Fruit fly (Drosophila melanogaster) whole organism, embryonic: ENCODE measurements around the gene dati.

Experiments used
- Atf-2 ChIP-seq: fragments of 200-800 bp; sonication (Bioruptor generic); optimal IDR thresholded peaks from 2 replicates; lab custom pipeline; 2016; ENCODE audit warnings: missing biosample characterization, missing genetic modification characterization
- B-H2 ChIP-seq: fragments of 200-800 bp; sonication (Bioruptor generic); optimal IDR thresholded peaks from 2 replicates; lab custom pipeline; 2018; ENCODE audit warnings: missing biosample characterization, mild to moderate bottlenecking, missing genetic modification characterization
- BtbVII ChIP-seq: fragments of 200-800 bp; sonication (Bioruptor generic); optimal IDR thresholded peaks from 3 replicates; lab custom pipeline; 2017; ENCODE audit warnings: missing biosample characterization, mild to moderate bottlenecking, missing genetic modification characterization
- CG10147 ChIP-seq: fragments of 200-800 bp; sonication (Bioruptor generic); optimal IDR thresholded peaks from 2 replicates; lab custom pipeline; 2019; ENCODE audit warnings: missing biosample characterization, mild to moderate bottlenecking, missing genetic modification characterization, moderate library complexity
- CG10267 ChIP-seq: fragments of 200-800 bp; sonication (Bioruptor generic); optimal IDR thresholded peaks from 2 replicates; lab custom pipeline; 2018; ENCODE audit warnings: missing biosample characterization, mild to moderate bottlenecking, missing genetic modification characterization, moderate library complexity
- CG10979 ChIP-seq: fragments of 200-800 bp; sonication (Bioruptor generic); optimal IDR thresholded peaks from 2 replicates; lab custom pipeline; 2018; ENCODE audit warnings: missing biosample characterization, mild to moderate bottlenecking, missing genetic modification characterization, moderate library complexity
- CG11398 ChIP-seq: fragments of 200-800 bp; sonication (Bioruptor generic); optimal IDR thresholded peaks from 2 replicates; lab custom pipeline; 2016; ENCODE audit warnings: missing biosample characterization, missing genetic modification characterization
- CG11456 ChIP-seq: fragments of 200-800 bp; sonication (Bioruptor generic); IDR thresholded peaks from 3 replicates; pipeline ENCODE4 v1.3.6; 2022; ENCODE audit warnings: missing biosample characterization, missing genetic modification characterization
- CG12219 ChIP-seq: fragments of 200-800 bp; sonication (Bioruptor generic); optimal IDR thresholded peaks from 3 replicates; lab custom pipeline; 2018; ENCODE audit warnings: missing biosample characterization, mild to moderate bottlenecking, missing genetic modification characterization
- CG14441 ChIP-seq: fragments of 200-800 bp; sonication (Bioruptor generic); IDR thresholded peaks from 2 replicates; pipeline ENCODE4 v1.3.6; 2022; ENCODE audit warnings: missing biosample characterization, missing genetic modification characterization
- CG14860 ChIP-seq: fragments of 200-800 bp; sonication (Bioruptor generic); IDR thresholded peaks from 3 replicates; pipeline ENCODE4 v1.3.6; 2022; ENCODE audit warnings: missing biosample characterization, missing genetic modification characterization; ENCODE audit not compliant: partially characterized antibody
- CG17361 ChIP-seq: fragments of 200-800 bp; sonication (Bioruptor generic); IDR thresholded peaks from 3 replicates; pipeline ENCODE4 v1.3.6; 2022; ENCODE audit warnings: missing biosample characterization, missing genetic modification characterization
- CG17829 ChIP-seq: fragments of 200-800 bp; optimal IDR thresholded peaks from 2 replicates; lab custom pipeline; 2019; ENCODE audit warnings: missing biosample characterization, mild to moderate bottlenecking, missing genetic modification characterization, moderate library complexity
- CG18262 ChIP-seq: fragments of 200-800 bp; optimal IDR thresholded peaks from 3 replicates; lab custom pipeline; 2019; ENCODE audit warnings: missing biosample characterization, mild to moderate bottlenecking, missing genetic modification characterization, moderate library complexity
- CG18476 ChIP-seq: fragments of 200-800 bp; sonication (Bioruptor generic); optimal IDR thresholded peaks from 2 replicates; lab custom pipeline; 2016; ENCODE audit warnings: missing biosample characterization, mild to moderate bottlenecking, missing genetic modification characterization
- CG2120 ChIP-seq: fragments of 200-800 bp; sonication (Bioruptor generic); optimal IDR thresholded peaks from 3 replicates; lab custom pipeline; 2016; ENCODE audit warnings: missing biosample characterization, missing genetic modification characterization
- CG2199 ChIP-seq: fragments of 200-800 bp; sonication (Bioruptor generic); IDR thresholded peaks from 3 replicates; pipeline ENCODE4 v1.3.6; 2022; ENCODE audit warnings: missing biosample characterization, missing genetic modification characterization
- CG31365 ChIP-seq: fragments of 200-800 bp; sonication (Bioruptor generic); optimal IDR thresholded peaks from 2 replicates; lab custom pipeline; 2018; ENCODE audit warnings: missing biosample characterization, mild to moderate bottlenecking, missing genetic modification characterization
- CG3163 ChIP-seq: fragments of 200-800 bp; sonication (Bioruptor generic); optimal IDR thresholded peaks from 3 replicates; lab custom pipeline; 2016; ENCODE audit warnings: missing biosample characterization, missing genetic modification characterization
- CG4282 ChIP-seq: fragments of 200-800 bp; sonication (Bioruptor generic); optimal IDR thresholded peaks from 2 replicates; lab custom pipeline; 2016; ENCODE audit warnings: missing biosample characterization, missing genetic modification characterization
- CG7786 ChIP-seq: fragments of 200-800 bp; sonication (Bioruptor generic); optimal IDR thresholded peaks from 2 replicates; lab custom pipeline; 2016; ENCODE audit warnings: missing biosample characterization, missing genetic modification characterization
- CG9817 ChIP-seq: fragments of 200-800 bp; sonication (Bioruptor generic); optimal IDR thresholded peaks from 2 replicates; lab custom pipeline; 2018; ENCODE audit warnings: missing biosample characterization, mild to moderate bottlenecking, missing genetic modification characterization, moderate library complexity
- CHES-1-like ChIP-seq: fragments of 200-800 bp; sonication (Bioruptor generic); optimal IDR thresholded peaks from 2 replicates; lab custom pipeline; 2016; ENCODE audit warnings: missing biosample characterization, missing genetic modification characterization
- CTCF ChIP-seq: fragments of 200-800 bp; sonication (Bioruptor generic); optimal IDR thresholded peaks from 2 replicates; lab custom pipeline; 2017; ENCODE audit warnings: missing biosample characterization, mild to moderate bottlenecking, missing genetic modification characterization, moderate library complexity
- CkIIα-i1 ChIP-seq: fragments of 200-800 bp; sonication (Bioruptor generic); IDR thresholded peaks from 2 replicates; pipeline ENCODE4 v1.3.6; 2022; ENCODE audit warnings: missing biosample characterization, missing genetic modification characterization
- CoRest ChIP-seq: fragments of 200-800 bp; sonication (Bioruptor generic); optimal IDR thresholded peaks from 3 replicates; lab custom pipeline; 2018; ENCODE audit warnings: missing biosample characterization, mild to moderate bottlenecking, missing genetic modification characterization, moderate library complexity
- Dad ChIP-seq: fragments of 200-800 bp; sonication (Bioruptor generic); optimal IDR thresholded peaks from 3 replicates; lab custom pipeline; 2016; ENCODE audit warnings: missing biosample characterization, missing genetic modification characterization
- Dip2 ChIP-seq: fragments of 200-800 bp; sonication (Bioruptor generic); IDR thresholded peaks from 2 replicates; pipeline ENCODE4 v1.3.6; 2022; ENCODE audit warnings: missing biosample characterization, missing genetic modification characterization
- E2f1 ChIP-seq: fragments of 200-800 bp; sonication (Bioruptor generic); IDR thresholded peaks from 2 replicates; pipeline ENCODE4 v1.3.6; 2022; ENCODE audit warnings: missing biosample characterization, missing genetic modification characterization
- ERR ChIP-seq: fragments of 200-800 bp; sonication (Bioruptor generic); optimal IDR thresholded peaks from 2 replicates; lab custom pipeline; 2016; ENCODE audit warnings: missing biosample characterization, missing genetic modification characterization
- Hand ChIP-seq: fragments of 200-800 bp; sonication (Bioruptor generic); optimal IDR thresholded peaks from 2 replicates; lab custom pipeline; 2017; ENCODE audit warnings: mild to moderate bottlenecking, missing biosample characterization, missing genetic modification reagents, missing genetic modification characterization
- HmgZ ChIP-seq: fragments of 200-800 bp; sonication (Bioruptor generic); optimal IDR thresholded peaks from 2 replicates; lab custom pipeline; 2018; ENCODE audit warnings: missing biosample characterization, mild to moderate bottlenecking, missing genetic modification characterization
- Hmr ChIP-seq: fragments of 200-800 bp; sonication (Bioruptor generic); optimal IDR thresholded peaks from 3 replicates; lab custom pipeline; 2017; ENCODE audit warnings: mild to moderate bottlenecking, missing biosample characterization, missing genetic modification reagents, missing genetic modification characterization
- Lim3 ChIP-seq: fragments of 200-800 bp; sonication (Bioruptor generic); IDR thresholded peaks from 2 replicates; pipeline ENCODE4 v1.3.6; 2022; ENCODE audit warnings: missing biosample characterization, missing genetic modification characterization
- MBD-R2 ChIP-seq: fragments of 200-800 bp; sonication (Bioruptor generic); IDR thresholded peaks from 2 replicates; pipeline ENCODE4 v1.3.6; 2022; ENCODE audit warnings: missing biosample characterization, missing genetic modification characterization
- Med ChIP-seq: fragments of 200-800 bp; sonication (Bioruptor generic); peaks from one replicate; lab custom pipeline; 2016; ENCODE audit warnings: missing biosample characterization, missing genetic modification characterization, mild to moderate bottlenecking, inconsistent platforms, moderate library complexity
- Nf-YC ChIP-seq: fragments of 200-800 bp; optimal IDR thresholded peaks from 3 replicates; lab custom pipeline; 2019; ENCODE audit warnings: missing biosample characterization, mild to moderate bottlenecking, missing genetic modification characterization, moderate library complexity
- Xbp1 ChIP-seq: fragments of 200-800 bp; sonication (Bioruptor generic); optimal IDR thresholded peaks from 3 replicates; lab custom pipeline; 2016; ENCODE audit warnings: missing biosample characterization, mild to moderate bottlenecking, missing genetic modification characterization
- ac ChIP-seq: fragments of 200-800 bp; sonication (Bioruptor generic); optimal IDR thresholded peaks from 3 replicates; lab custom pipeline; 2017; ENCODE audit warnings: missing biosample characterization, mild to moderate bottlenecking, missing genetic modification characterization
- ash1 ChIP-seq: fragments of 200-800 bp; sonication (Bioruptor generic); optimal IDR thresholded peaks from 2 replicates; lab custom pipeline; 2018; ENCODE audit warnings: missing biosample characterization, mild to moderate bottlenecking, missing genetic modification characterization
- chn ChIP-seq: fragments of 200-800 bp; sonication (Bioruptor generic); optimal IDR thresholded peaks from 2 replicates; lab custom pipeline; 2016; ENCODE audit warnings: missing biosample characterization, missing genetic modification characterization
- ci ChIP-seq: fragments of 200-800 bp; sonication (Bioruptor generic); IDR thresholded peaks from 3 replicates; pipeline ENCODE4 v1.3.6; 2022; ENCODE audit warnings: missing biosample characterization, missing genetic modification characterization
- crp ChIP-seq, 2 experiments: fragments of 200-800 bp; sonication (Bioruptor generic); optimal IDR thresholded peaks; 2 replicates in 1 of 2; 3 replicates in 1 of 2; lab custom pipeline; 2017; ENCODE audit warnings: missing biosample characterization in 2 of 2, missing genetic modification characterization in 2 of 2, mild to moderate bottlenecking in 1 of 2, moderate library complexity in 1 of 2
- gem ChIP-seq: fragments of 200-800 bp; sonication (Bioruptor generic); optimal IDR thresholded peaks from 2 replicates; lab custom pipeline; 2019; ENCODE audit warnings: missing biosample characterization, mild to moderate bottlenecking, missing genetic modification characterization, moderate library complexity
- hth ChIP-seq: fragments of >200 bp; optimal IDR thresholded peaks from 2 replicates; lab custom pipeline; 2017; ENCODE audit warnings: inconsistent platforms
- inv ChIP-seq: fragments of 200-800 bp; sonication (Bioruptor generic); IDR thresholded peaks from 2 replicates; pipeline ENCODE4 v1.3.6; 2022; ENCODE audit warnings: missing biosample characterization, missing genetic modification characterization; ENCODE audit not compliant: partially characterized antibody
- kay ChIP-seq: fragments of 200-800 bp; sonication (Bioruptor generic); optimal IDR thresholded peaks from 2 replicates; lab custom pipeline; 2016; ENCODE audit warnings: missing biosample characterization, missing genetic modification characterization
- ro ChIP-seq: fragments of 200-800 bp; sonication (Bioruptor generic); IDR thresholded peaks from 2 replicates; pipeline ENCODE4 v1.3.6; 2022; ENCODE audit warnings: missing biosample characterization, missing genetic modification characterization
- sens ChIP-seq: fragments of 200-800 bp; sonication (Bioruptor generic); peaks from one replicate; lab custom pipeline; 2016; ENCODE audit warnings: missing biosample characterization, missing genetic modification characterization
- sim ChIP-seq: fragments of 200-800 bp; sonication (Bioruptor generic); IDR thresholded peaks from 2 replicates; pipeline ENCODE4 v1.3.6; 2022; ENCODE audit warnings: missing biosample characterization, missing genetic modification characterization
- sug ChIP-seq: fragments of 200-800 bp; optimal IDR thresholded peaks from 2 replicates; lab custom pipeline; 2019; ENCODE audit warnings: missing biosample characterization, mild to moderate bottlenecking, missing genetic modification characterization, moderate library complexity
- tll ChIP-seq, 2 experiments: fragments of 200-800 bp in 1 of 2; fragments of >200 bp in 1 of 2; sonication (Bioruptor generic) in 1 of 2; optimal IDR thresholded peaks; 2 replicates each; lab custom pipeline; 2017 to 2019; ENCODE audit warnings: missing biosample characterization in 2 of 2, missing genetic modification characterization in 2 of 2, mild to moderate bottlenecking in 1 of 2, moderate library complexity in 1 of 2
- yki ChIP-seq: fragments of >200 bp; optimal IDR thresholded peaks from 3 replicates; lab custom pipeline; 2018

The dati gene

DNA sequence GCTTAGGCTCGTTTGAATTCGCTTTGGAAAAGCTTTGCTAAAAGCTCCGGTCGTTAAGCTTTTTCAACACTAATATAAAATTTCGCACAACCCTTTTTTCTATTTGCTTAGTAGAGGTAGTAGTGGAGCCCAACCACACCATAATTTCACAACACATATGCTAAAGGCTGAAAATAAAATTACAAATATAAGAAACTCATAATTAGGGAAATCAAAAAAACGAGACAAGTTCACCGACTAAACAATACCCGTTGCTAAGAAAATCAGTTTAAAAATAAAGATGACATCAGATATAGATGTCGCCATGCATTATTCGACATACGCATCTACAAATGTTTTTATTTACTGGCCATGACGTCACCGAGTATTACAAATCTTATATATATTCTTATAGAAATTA, 20.9 kb upstream of the dati start (continued):
- TF ChIP-seq sim (GFP tag; lab: Robert Waterston, UW), result no peak
- TF ChIP-seq BtbVII (GFP tag; lab: Kevin White, UChicago), result peak; percentile 2
- no peak for TF ChIP-seq CG14441 (GFP tag; lab: Robert Waterston, UW)
- TF ChIP-seq HmgZ (tag; lab: Kevin White, UChicago), result peak; percentile 8
- TF ChIP-seq chn (GFP tag; lab: Kevin White, UChicago), result no peak
- TF ChIP-seq CG3163 (GFP tag; lab: Kevin White, UChicago), result no peak
- TF ChIP-seq CkIIα-i1, result no peak
- TF ChIP-seq CG18476 (GFP tag; lab: Kevin White, UChicago), result no peak
- TF ChIP-seq kay (GFP tag; lab: Kevin White, UChicago), result peak; percentile 43
- TF ChIP-seq CG17829 (tag; lab: Kevin White, UChicago), result peak; percentile 40
- no peak for TF ChIP-seq MBD-R2 (GFP tag; lab: Robert Waterston, UW)
- TF ChIP-seq ERR (GFP tag; lab: Kevin White, UChicago), result no peak
- no peak for TF ChIP-seq CG10147 (GFP tag; lab: Kevin White, UChicago)
- peak; percentile 50 for TF ChIP-seq CG10267
- TF ChIP-seq Xbp1 (GFP tag; lab: Kevin White, UChicago), result peak; percentile 7
- TF ChIP-seq CG18262 (tag; lab: Kevin White, UChicago), result no peak
- peak; percentile 95 for TF ChIP-seq Dip2 (GFP tag; lab: Robert Waterston, UW)
- TF ChIP-seq Dad (GFP tag; lab: Kevin White, UChicago), result no peak
- TF ChIP-seq CG17361 (GFP tag; lab: Robert Waterston, UW), result peak; percentile 35; the same call in 1 of the 3 replicates
- no peak for TF ChIP-seq ro (GFP tag; lab: Robert Waterston, UW)
- TF ChIP-seq CG7786 (GFP tag; lab: Kevin White, UChicago), result no peak
- TF ChIP-seq Med, result peak; percentile 60
- TF ChIP-seq gem (tag; lab: Kevin White, UChicago), result peak; percentile 11
- no peak for TF ChIP-seq ci (GFP tag; lab: Robert Waterston, UW)
- TF ChIP-seq CHES-1-like, result no peak
- TF ChIP-seq tll (GFP tag; optimal IDR thresholded peaks at IDR 0.05; lab: Kevin White, UChicago), result no peak
- peak; percentile 33 for TF ChIP-seq B-H2 (GFP tag; lab: Kevin White, UChicago)
- TF ChIP-seq CG4282, result no peak
- no peak for TF ChIP-seq CG14860 (GFP tag; lab: Robert Waterston, UW)
- no peak for TF ChIP-seq CG11456 (GFP tag; lab: Robert Waterston, UW)
- peak; percentile 44 for TF ChIP-seq sug
- no peak for TF ChIP-seq yki (lab: Kevin White, UChicago)
- no peak for TF ChIP-seq CG11398 (GFP tag; lab: Kevin White, UChicago)
- TF ChIP-seq CG31365, result no peak
- TF ChIP-seq hth, result no peak
- TF ChIP-seq CG2120 (GFP tag; lab: Kevin White, UChicago), result peak; percentile 5
- no peak for TF ChIP-seq Atf-2 (GFP tag; lab: Kevin White, UChicago)
- no peak for TF ChIP-seq Lim3 (GFP tag; lab: Robert Waterston, UW)
- TF ChIP-seq sens (GFP tag; lab: Kevin White, UChicago), result peak; percentile 71
- TF ChIP-seq Hand (GFP tag; lab: Kevin White, UChicago), result no peak
- no peak for TF ChIP-seq ac (GFP tag; lab: Kevin White, UChicago)
- TF ChIP-seq E2f1 (GFP tag; lab: Robert Waterston, UW), result no peak
- peak; percentile 26 for TF ChIP-seq CG10979
- TF ChIP-seq ash1, result no peak
- no peak for TF ChIP-seq CG12219
- peak; percentile 45 for TF ChIP-seq Hmr (GFP tag; lab: Kevin White, UChicago)
- TF ChIP-seq Nf-YC, result peak; percentile 49
- TF ChIP-seq CTCF, result peak; percentile 97
- TF ChIP-seq crp (GFP tag; optimal IDR thresholded peaks at IDR 0.05; lab: Kevin White, UChicago), result no peak
- peak; percentile 32 for TF ChIP-seq CoRest (tag; lab: Kevin White, UChicago)
- peak; percentile 86; the same call in 2 of the 3 replicates for TF ChIP-seq CG2199 (GFP tag; lab: Robert Waterston, UW)
- no peak for TF ChIP-seq CG9817 (tag; lab: Kevin White, UChicago)
- TF ChIP-seq inv, result no peak
